Worm (Caenorhabditis elegans): ENCODE data around the gene sfxn-1.4.

The sfxn-1.4 gene

ce11 chrII:11650975-11651588, 30.0 kb downstream of the sfxn-1.4 start, which contains the start of gene coa-7 (continued):
- TF ChIP-seq hmg-1.2 (GFP tag; IDR thresholded peaks at IDR 0.05) (peak; percentile 25; the same call in 1 of the 2 replicates), madf-3 (GFP tag; IDR thresholded peaks at IDR 0.05) (peak; percentile 66), ztf-25 (GFP tag; IDR thresholded peaks at IDR 0.05) (0 out of 2 replicates have a peak, but pooled peaks have one; percentile 4), F37B4.10 (GFP tag; IDR thresholded peaks at IDR 0.05) (no peak), lir-1 (GFP tag; conservative IDR thresholded peaks at IDR 0.05) (no peak), athp-1 (tag; optimal IDR thresholded peaks at IDR 0.05) (peak; percentile 73), mcd-1 (GFP tag; IDR thresholded peaks at IDR 0.05) (0 out of 2 replicates have a peak, but pooled peaks have one; percentile 30), repo-1 (tag; optimal IDR thresholded peaks at IDR 0.05) (peak; percentile 75), B0019.2 (GFP tag; conservative IDR thresholded peaks at IDR 0.05) (no peak), attf-5 (GFP tag; optimal IDR thresholded peaks at IDR 0.05) (peak; percentile 16), lin-26 (GFP tag; IDR thresholded peaks at IDR 0.05) (peak; percentile 43; the same call in 1 of the 2 replicates), T26A5.8 (tag; optimal IDR thresholded peaks at IDR 0.05) (no peak), snpc-4 (GFP tag; optimal IDR thresholded peaks at IDR 0.05) (no peak), snpc-4 (tag; optimal IDR thresholded peaks at IDR 0.05) (no peak), F57C9.4 (tag; optimal IDR thresholded peaks at IDR 0.05) (no peak), aptf-2 (GFP tag; conservative IDR thresholded peaks at IDR 0.05) (no peak), mes-4 (tag; optimal IDR thresholded peaks at IDR 0.05) (peak; percentile 19), F49E8.2 (tag; optimal IDR thresholded peaks at IDR 0.05; ENCODE audit: insufficient read depth) (peak; percentile 92), tlf-1 (GFP tag; optimal IDR thresholded peaks at IDR 0.05) (peak; percentile 37), him-1 (tag; optimal IDR thresholded peaks at IDR 0.05) (peak; percentile 26), sptf-2 (GFP tag; optimal IDR thresholded peaks at IDR 0.05) (no peak), hrde-1 (tag; optimal IDR thresholded peaks at IDR 0.05; ENCODE audit: borderline replicate concordance) (no peak), ceh-79 (tag; optimal IDR thresholded peaks at IDR 0.05) (peak; percentile 65), let-607 (tag; optimal IDR thresholded peaks at IDR 0.05) (no peak), hsf-1 (GFP tag; IDR thresholded peaks at IDR 0.05) (peak; percentile 55; the same call in 1 of the 2 replicates), ceh-58 (GFP tag; IDR thresholded peaks at IDR 0.05) (0 out of 2 replicates have a peak, but pooled peaks have one; percentile 47), sea-2 (GFP tag; IDR thresholded peaks at IDR 0.05) (no peak), tbx-9 (tag; optimal IDR thresholded peaks at IDR 0.05; ENCODE audit: borderline replicate concordance) (peak; percentile 44), F52B5.7 (tag; optimal IDR thresholded peaks at IDR 0.05) (peak; percentile 77), ztf-18 (tag; optimal IDR thresholded peaks at IDR 0.05) (peak; percentile 59), nfya-1 (tag; optimal IDR thresholded peaks at IDR 0.05; ENCODE audit: borderline replicate concordance, insufficient read depth) (no peak), chd-7 (tag; optimal IDR thresholded peaks at IDR 0.05) (peak; percentile 70)

- TF ChIP-seq snpc-1.1 (tag; optimal IDR thresholded peaks at IDR 0.05; ENCODE audit: insufficient read depth) = no peak
- no peak for TF ChIP-seq B0019.2 (GFP tag; conservative IDR thresholded peaks at IDR 0.05)
- no peak for TF ChIP-seq die-1 (tag; optimal IDR thresholded peaks at IDR 0.05)
- no peak for TF ChIP-seq F52B5.7 (tag; optimal IDR thresholded peaks at IDR 0.05)
- no peak for TF ChIP-seq lin-26 (GFP tag; IDR thresholded peaks at IDR 0.05)
- TF ChIP-seq dpl-1 (GFP tag; optimal IDR thresholded peaks at IDR 0.05) = no peak
- no peak for TF ChIP-seq F23B12.7 (tag; optimal IDR thresholded peaks at IDR 0.05; ENCODE audit: insufficient read depth)
- no peak for TF ChIP-seq sptf-2 (GFP tag; optimal IDR thresholded peaks at IDR 0.05)
- TF ChIP-seq ekl-4 (GFP tag; IDR thresholded peaks at IDR 0.05) = no peak
- peak; percentile 17; the same call in 1 of the 2 replicates for TF ChIP-seq nfyb-1 (GFP tag; IDR thresholded peaks at IDR 0.05)
- no peak for TF ChIP-seq ceh-100 (GFP tag; IDR thresholded peaks at IDR 0.05)
- peak; percentile 93 for TF ChIP-seq cebp-1 (GFP tag; IDR thresholded peaks at IDR 0.05)
- TF ChIP-seq cebp-1 (tag; optimal IDR thresholded peaks at IDR 0.05) = peak; percentile 97
Measured at ce11 chrII:11649239-11649638, 31.8 kb downstream of the sfxn-1.4 start.

All from whole organism, young adult.